Worm (Caenorhabditis elegans): Measurements from ENCODE around the gene F28H6.4.

ce11 chrX:14090990-14091389 is 36.7 kb upstream of the F28H6.4 start:
- TF ChIP-seq T23F11.4 (GFP tag; optimal IDR thresholded peaks at IDR 0.05) (no peak), nhr-11 (tag; optimal IDR thresholded peaks at IDR 0.05) (no peak), pqm-1 (tag; optimal IDR thresholded peaks at IDR 0.05) (no peak), ama-1 (optimal IDR thresholded peaks at IDR 0.05) (no peak), rnt-1 (tag; optimal IDR thresholded peaks at IDR 0.05) (no peak), hlh-30 (tag; optimal IDR thresholded peaks at IDR 0.05; ENCODE audit: insufficient read depth) (no peak), syd-9 (tag; optimal IDR thresholded peaks at IDR 0.05) (no peak), unc-42 (tag; optimal IDR thresholded peaks at IDR 0.05) (no peak), tbx-2 (tag; optimal IDR thresholded peaks at IDR 0.05) (no peak)

Measured in whole organism, late embryonic.